Worm (Caenorhabditis elegans): ENCODE data around the gene K11E4.6.

K11E4.6 gene

ce11 chrX:13713857-13714256 is 10.6 kb upstream of the K11E4.6 start, which contains the start of gene K11E4.1:
Gene K11E4.1 (plus strand): TSS chrX:13714157.
- no peak for TF ChIP-seq gmeb-1 (tag; optimal IDR thresholded peaks at IDR 0.05)
- no peak for TF ChIP-seq lin-13 (GFP tag; optimal IDR thresholded peaks at IDR 0.05)
- no peak for TF ChIP-seq crh-2 (tag; optimal IDR thresholded peaks at IDR 0.05)
- no peak for TF ChIP-seq elt-3 (tag; optimal IDR thresholded peaks at IDR 0.05)
- TF ChIP-seq C34F6.9 (tag; optimal IDR thresholded peaks at IDR 0.05): no peak
- TF ChIP-seq mdl-1 (tag; optimal IDR thresholded peaks at IDR 0.05): no peak
- no peak for TF ChIP-seq ztf-1 (GFP tag; conservative IDR thresholded peaks at IDR 0.05)
- TF ChIP-seq skn-1 (tag; optimal IDR thresholded peaks at IDR 0.05): no peak
- TF ChIP-seq elt-1 (tag; optimal IDR thresholded peaks at IDR 0.05): no peak
- TF ChIP-seq ZK546.5 (tag; optimal IDR thresholded peaks at IDR 0.05): no peak

- TF ChIP-seq lin-13 (GFP tag; optimal IDR thresholded peaks at IDR 0.05) (no peak), mbf-1 (tag; optimal IDR thresholded peaks at IDR 0.05) (no peak), mdl-1 (tag; optimal IDR thresholded peaks at IDR 0.05) (no peak), snpc-4 (tag; optimal IDR thresholded peaks at IDR 0.05) (no peak), ztf-4 (tag; optimal IDR thresholded peaks at IDR 0.05) (no peak), nhr-10 (tag; optimal IDR thresholded peaks at IDR 0.05) (no peak), gmeb-1 (tag; optimal IDR thresholded peaks at IDR 0.05) (peak; percentile 12), Y55F3AM.14 (GFP tag; optimal IDR thresholded peaks at IDR 0.05) (no peak), nhr-21 (tag; optimal IDR thresholded peaks at IDR 0.05) (no peak), skn-1 (tag; optimal IDR thresholded peaks at IDR 0.05) (no peak), nhr-6 (tag; optimal IDR thresholded peaks at IDR 0.05) (no peak), sma-3 (GFP tag; optimal IDR thresholded peaks at IDR 0.05) (peak; percentile 4), egl-27 (tag; optimal IDR thresholded peaks at IDR 0.05) (no peak), zag-1 (tag; optimal IDR thresholded peaks at IDR 0.05) (no peak), ZK546.5 (tag; optimal IDR thresholded peaks at IDR 0.05) (no peak), R02D3.7 (tag; optimal IDR thresholded peaks at IDR 0.05) (no peak), unc-62 (GFP tag; optimal IDR thresholded peaks at IDR 0.05) (no peak), nhr-11 (tag; optimal IDR thresholded peaks at IDR 0.05) (no peak), peb-1 (tag; optimal IDR thresholded peaks at IDR 0.05) (no peak), sma-9 (GFP tag; optimal IDR thresholded peaks at IDR 0.05) (peak; percentile 17), sma-9 (tag; optimal IDR thresholded peaks at IDR 0.05) (no peak), ama-1 (optimal IDR thresholded peaks at IDR 0.05) (no peak), ceh-82 (tag; optimal IDR thresholded peaks at IDR 0.05) (no peak), C34F6.9 (tag; optimal IDR thresholded peaks at IDR 0.05) (no peak), ztf-11 (tag; optimal IDR thresholded peaks at IDR 0.05) (no peak), nhr-77 (tag; optimal IDR thresholded peaks at IDR 0.05) (no peak), dmd-4 (tag; optimal IDR thresholded peaks at IDR 0.05) (no peak), nhr-23 (tag; optimal IDR thresholded peaks at IDR 0.05) (no peak), ztf-1 (GFP tag; conservative IDR thresholded peaks at IDR 0.05) (no peak), fos-1 (tag; optimal IDR thresholded peaks at IDR 0.05) (peak; percentile 2)
These were observed 9.8 kb upstream of the K11E4.6 start for ce11 chrX:13714710-13715109.

ce11 chrX:13716313-13716712 is 8.2 kb upstream of the K11E4.6 start:
- TF ChIP-seq crh-2 (tag; optimal IDR thresholded peaks at IDR 0.05) (peak; percentile 38), nhr-129 (tag; optimal IDR thresholded peaks at IDR 0.05) (peak; percentile 33), sma-9 (GFP tag; optimal IDR thresholded peaks at IDR 0.05) (peak; percentile 66), sma-9 (tag; optimal IDR thresholded peaks at IDR 0.05) (no peak), elt-1 (tag; optimal IDR thresholded peaks at IDR 0.05) (no peak), nhr-237 (tag; optimal IDR thresholded peaks at IDR 0.05) (no peak), sma-3 (GFP tag; optimal IDR thresholded peaks at IDR 0.05) (peak; percentile 64), lin-13 (GFP tag; optimal IDR thresholded peaks at IDR 0.05) (peak; percentile 3), gmeb-1 (tag; optimal IDR thresholded peaks at IDR 0.05) (peak; percentile 43), skn-1 (tag; optimal IDR thresholded peaks at IDR 0.05) (no peak), nhr-21 (tag; optimal IDR thresholded peaks at IDR 0.05) (peak; percentile 3), fos-1 (tag; optimal IDR thresholded peaks at IDR 0.05) (peak; percentile 23)

ce11 chrX:13717053-13717671 is 7.3 kb upstream of the K11E4.6 start, which contains the start of gene shc-3:
Gene shc-3 (plus strand): TSS chrX:13717536.
- no peak for TF ChIP-seq nhr-11 (tag; optimal IDR thresholded peaks at IDR 0.05)
- no peak for TF ChIP-seq nhr-25 (tag; optimal IDR thresholded peaks at IDR 0.05)
- peak; percentile 20 for TF ChIP-seq fos-1 (tag; optimal IDR thresholded peaks at IDR 0.05)

All from whole organism, L2 larva.